Fruit fly (Drosophila melanogaster): ENCODE measurements around the gene Naprt.

Gene Naprt

DNA sequence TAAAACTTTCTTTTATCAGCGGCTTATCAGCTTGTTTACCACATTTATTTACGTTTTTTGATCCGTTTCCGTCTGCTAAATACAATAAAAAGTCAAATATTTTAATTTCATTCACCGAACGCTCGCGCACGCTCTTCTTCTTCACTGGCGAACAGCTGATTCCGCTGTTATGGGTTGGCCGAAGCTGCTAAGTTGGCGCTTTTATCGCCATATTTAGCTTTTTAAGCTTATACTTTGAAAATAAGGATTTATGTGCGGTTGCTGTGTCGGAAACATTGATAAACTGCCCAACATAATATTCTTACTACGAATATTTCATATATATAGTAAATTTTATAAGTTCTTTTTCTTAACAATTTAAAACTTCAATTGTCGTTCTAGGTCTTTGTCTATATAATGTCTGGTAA is at the start of gene Naprt (continued):
- TF ChIP-seq CG10366 (GFP tag; IDR thresholded peaks at IDR 0.05), result no peak
- no peak for TF ChIP-seq abd-A (tag; optimal IDR thresholded peaks at IDR 0.05)
- no peak for TF ChIP-seq cad (GFP tag; optimal IDR thresholded peaks at IDR 0.05)
- TF ChIP-seq gfzf (GFP tag; optimal IDR thresholded peaks at IDR 0.05), result peak; percentile 60
- TF ChIP-seq Bteb2 (GFP tag; optimal IDR thresholded peaks at IDR 0.05), result no peak

dm6 chr2L:4246376-4246775 is 48.5 kb upstream of the Naprt start:
- TF ChIP-seq CG7556 (GFP tag; optimal IDR thresholded peaks at IDR 0.05) (peak; percentile 1), CG8089 (GFP tag; optimal IDR thresholded peaks at IDR 0.05) (no peak), chif (GFP tag; optimal IDR thresholded peaks at IDR 0.05) (no peak), vvl (GFP tag; IDR thresholded peaks at IDR 0.05) (0 out of 2 replicates have a peak, but pooled peaks have one; percentile 16), C15 (GFP tag; IDR thresholded peaks at IDR 0.05) (no peak), CG12391 (tag; optimal IDR thresholded peaks at IDR 0.05) (no peak), CG32532 (GFP tag; IDR thresholded peaks at IDR 0.05) (0 out of 2 replicates have a peak, but pooled peaks have one; percentile 32), Oaz (GFP tag; IDR thresholded peaks at IDR 0.05) (no peak), eve (GFP tag; optimal IDR thresholded peaks at IDR 0.05) (no peak), CG11085 (GFP tag; IDR thresholded peaks at IDR 0.05) (no peak), Camta (GFP tag; optimal IDR thresholded peaks at IDR 0.05) (no peak), Awh (GFP tag; IDR thresholded peaks at IDR 0.05) (no peak), CG8765 (GFP tag; IDR thresholded peaks at IDR 0.05) (no peak), CG18619 (GFP tag; optimal IDR thresholded peaks at IDR 0.05) (no peak), luna (GFP tag; optimal IDR thresholded peaks at IDR 0.05) (no peak), B-H2 (GFP tag; optimal IDR thresholded peaks at IDR 0.05) (no peak), knrl (GFP tag; IDR thresholded peaks at IDR 0.05; ENCODE audit: partially characterized antibody) (no peak), Fer1 (GFP tag; optimal IDR thresholded peaks at IDR 0.05) (peak; percentile 34), grau (tag; optimal IDR thresholded peaks at IDR 0.05) (peak; percentile 19), ems (GFP tag; optimal IDR thresholded peaks at IDR 0.05) (no peak), lov (optimal IDR thresholded peaks at IDR 0.05) (no peak), lov (GFP tag; IDR thresholded peaks at IDR 0.05) (no peak), CG7839 (tag; optimal IDR thresholded peaks at IDR 0.05) (peak; percentile 18), CG14965 (GFP tag; optimal IDR thresholded peaks at IDR 0.05; ENCODE audit: borderline replicate concordance) (no peak), HmgD (GFP tag; optimal IDR thresholded peaks at IDR 0.05) (no peak), Ptx1 (GFP tag; IDR thresholded peaks at IDR 0.05) (no peak), CG3726 (GFP tag; IDR thresholded peaks at IDR 0.05) (no peak), Blimp-1 (GFP tag; optimal IDR thresholded peaks at IDR 0.05) (no peak), nerfin-2 (GFP tag; IDR thresholded peaks at IDR 0.05; ENCODE audit: partially characterized antibody) (no peak), pum (GFP tag; optimal IDR thresholded peaks at IDR 0.05) (no peak), E2f2 (GFP tag; IDR thresholded peaks at IDR 0.05) (no peak), CG2202 (tag; optimal IDR thresholded peaks at IDR 0.05) (no peak), Rx (GFP tag; IDR thresholded peaks at IDR 0.05) (no peak), row (GFP tag; IDR thresholded peaks at IDR 0.05) (peak; percentile 30; the same call in 1 of the 3 replicates), Optix (GFP tag; IDR thresholded peaks at IDR 0.05) (no peak), CG11723 (GFP tag; optimal IDR thresholded peaks at IDR 0.05) (no peak), CG17361 (GFP tag; IDR thresholded peaks at IDR 0.05) (no peak), mam (GFP tag; optimal IDR thresholded peaks at IDR 0.05) (no peak), Mad (GFP tag; optimal IDR thresholded peaks at IDR 0.05) (no peak), gsb (GFP tag; IDR thresholded peaks at IDR 0.05) (no peak), HHEX (GFP tag; optimal IDR thresholded peaks at IDR 0.05) (no peak), CG16779 (GFP tag; IDR thresholded peaks at IDR 0.05) (no peak), Fer2 (tag; optimal IDR thresholded peaks at IDR 0.05) (no peak), lab (GFP tag; optimal IDR thresholded peaks at IDR 0.05) (peak; percentile 46), CG12744 (GFP tag; optimal IDR thresholded peaks at IDR 0.05) (no peak), CG9932 (GFP tag; IDR thresholded peaks at IDR 0.05) (no peak)
